Fruit fly (Drosophila melanogaster) Kc167 (cell line): ENCODE data around the gene CAH5.

Source experiments
- Myc ChIP-seq: fragments of >200 bp; optimal IDR thresholded peaks from 2 replicates; lab custom pipeline; 2017; ENCODE audit warnings: missing external identifiers
- Sin3A ChIP-seq: fragments of >200 bp; optimal IDR thresholded peaks from 2 replicates; lab custom pipeline; 2018; ENCODE audit warnings: missing external identifiers
- h ChIP-seq: fragments of >200 bp; optimal IDR thresholded peaks from 3 replicates; lab custom pipeline; 2018; ENCODE audit warnings: missing external identifiers
- psq ChIP-seq: fragments of >200 bp; optimal IDR thresholded peaks from 2 replicates; lab custom pipeline; 2017; ENCODE audit warnings: missing external identifiers

- TF ChIP-seq Sin3A (lab: Kevin White, UChicago) (no peak), Myc (lab: Kevin White, UChicago) (no peak), h (lab: Kevin White, UChicago) (no peak), psq (lab: Kevin White, UChicago) (no peak)
These were observed 23.4 kb downstream of the CAH5 start for dm6 chr3R:31285791-31286190.
